Fruit fly (Drosophila melanogaster) whole organism, embryonic: Measurements from ENCODE around the gene CG7304.

Source experiments
- Atf3 ChIP-seq: fragments of 200-800 bp; sonication (Bioruptor generic); optimal IDR thresholded peaks from 3 replicates; lab custom pipeline; 2016; ENCODE audit warnings: missing biosample characterization, missing genetic modification characterization
- CG10267 ChIP-seq: fragments of 200-800 bp; sonication (Bioruptor generic); optimal IDR thresholded peaks from 2 replicates; lab custom pipeline; 2018; ENCODE audit warnings: missing biosample characterization, mild to moderate bottlenecking, missing genetic modification characterization, moderate library complexity
- CG10543 ChIP-seq: fragments of 200-800 bp; sonication (Bioruptor generic); optimal IDR thresholded peaks from 3 replicates; lab custom pipeline; 2017; ENCODE audit warnings: missing biosample characterization, mild to moderate bottlenecking, missing genetic modification characterization, moderate library complexity
- CG10959 ChIP-seq: fragments of 200-800 bp; sonication (Bioruptor generic); IDR thresholded peaks from 2 replicates; pipeline ENCODE4 v1.3.6; 2022; ENCODE audit warnings: missing biosample characterization, missing genetic modification characterization
- CG11093 ChIP-seq: fragments of 200-800 bp; sonication (Bioruptor generic); IDR thresholded peaks from 3 replicates; pipeline ENCODE4 v1.3.6; 2022; ENCODE audit warnings: missing biosample characterization, missing genetic modification characterization
- CG12071 ChIP-seq: fragments of 200-800 bp; sonication (Bioruptor generic); optimal IDR thresholded peaks from 3 replicates; lab custom pipeline; 2018; ENCODE audit warnings: missing biosample characterization, mild to moderate bottlenecking, missing genetic modification characterization
- CG12236 ChIP-seq: fragments of 200-800 bp; sonication (Bioruptor generic); optimal IDR thresholded peaks from 2 replicates; lab custom pipeline; 2016; ENCODE audit warnings: missing biosample characterization, missing genetic modification characterization
- CG13123 ChIP-seq: fragments of 200-800 bp; sonication (Bioruptor generic); optimal IDR thresholded peaks from 2 replicates; lab custom pipeline; 2016; ENCODE audit warnings: missing biosample characterization, missing genetic modification characterization
- CG1603 ChIP-seq: fragments of 200-800 bp; sonication (Bioruptor generic); optimal IDR thresholded peaks from 2 replicates; lab custom pipeline; 2019; ENCODE audit warnings: missing biosample characterization, mild to moderate bottlenecking, missing genetic modification characterization, moderate library complexity
- CG1832 ChIP-seq: fragments of 200-800 bp; sonication (Bioruptor generic); optimal IDR thresholded peaks from 2 replicates; lab custom pipeline; 2017; ENCODE audit warnings: missing biosample characterization, mild to moderate bottlenecking, missing genetic modification characterization, inconsistent platforms
- CG2199 ChIP-seq: fragments of 200-800 bp; sonication (Bioruptor generic); IDR thresholded peaks from 3 replicates; pipeline ENCODE4 v1.3.6; 2022; ENCODE audit warnings: missing biosample characterization, missing genetic modification characterization
- CG31224 ChIP-seq: fragments of 200-800 bp; sonication (Bioruptor generic); IDR thresholded peaks from 2 replicates; pipeline ENCODE4 v1.3.6; 2022; ENCODE audit warnings: missing biosample characterization, missing genetic modification characterization
- CG3163 ChIP-seq: fragments of 200-800 bp; sonication (Bioruptor generic); optimal IDR thresholded peaks from 3 replicates; lab custom pipeline; 2016; ENCODE audit warnings: missing biosample characterization, missing genetic modification characterization
- CG3838 ChIP-seq: fragments of 200-800 bp; sonication (Bioruptor generic); optimal IDR thresholded peaks from 3 replicates; lab custom pipeline; 2016; ENCODE audit warnings: missing biosample characterization, missing genetic modification characterization
- CG3995 ChIP-seq: fragments of 200-800 bp; sonication (Bioruptor generic); optimal IDR thresholded peaks from 3 replicates; lab custom pipeline; 2016; ENCODE audit warnings: missing biosample characterization, missing genetic modification characterization
- CG42726 ChIP-seq: fragments of 200-800 bp; sonication (Bioruptor generic); IDR thresholded peaks from 2 replicates; pipeline ENCODE4 v1.3.6; 2022; ENCODE audit warnings: missing biosample characterization, missing genetic modification characterization; ENCODE audit not compliant: partially characterized antibody
- CG6791 ChIP-seq: fragments of 200-800 bp; sonication (Bioruptor generic); IDR thresholded peaks from 3 replicates; pipeline ENCODE4 v1.3.6; 2022; ENCODE audit warnings: missing biosample characterization, missing genetic modification characterization; ENCODE audit not compliant: partially characterized antibody
- CG7357 ChIP-seq: fragments of 200-800 bp; sonication (Bioruptor generic); IDR thresholded peaks from 3 replicates; pipeline ENCODE4 v1.3.6; 2022; ENCODE audit warnings: missing biosample characterization, missing genetic modification characterization
- CG7556 ChIP-seq: fragments of 200-800 bp; sonication (Bioruptor generic); optimal IDR thresholded peaks from 2 replicates; lab custom pipeline; 2017; ENCODE audit warnings: missing biosample characterization, mild to moderate bottlenecking, missing genetic modification characterization
- CG9609 ChIP-seq: fragments of 200-800 bp; sonication (Bioruptor generic); optimal IDR thresholded peaks from 3 replicates; lab custom pipeline; 2016; ENCODE audit warnings: missing biosample characterization, missing genetic modification characterization
- D ChIP-seq, 2 experiments: fragments of 200-800 bp in 1 of 2; fragments of >200 bp in 1 of 2; sonication (Bioruptor generic) in 1 of 2; optimal IDR thresholded peaks; 2 replicates in 1 of 2; 3 replicates in 1 of 2; lab custom pipeline; 2017; ENCODE audit warnings: mild to moderate bottlenecking in 1 of 2, missing biosample characterization in 1 of 2, missing genetic modification characterization in 1 of 2, missing genetic modification reagents in 1 of 2
- Dbx ChIP-seq: fragments of 200-800 bp; sonication (Bioruptor generic); IDR thresholded peaks from 3 replicates; pipeline ENCODE4 v1.3.6; 2022; ENCODE audit warnings: missing biosample characterization, missing genetic modification characterization
- Deaf1 ChIP-seq: fragments of 200-800 bp; optimal IDR thresholded peaks from 3 replicates; lab custom pipeline; 2019; ENCODE audit warnings: missing biosample characterization, mild to moderate bottlenecking, missing genetic modification characterization, moderate library complexity
- E2f1 ChIP-seq: fragments of 200-800 bp; sonication (Bioruptor generic); IDR thresholded peaks from 2 replicates; pipeline ENCODE4 v1.3.6; 2022; ENCODE audit warnings: missing biosample characterization, missing genetic modification characterization
- Fer2 ChIP-seq: fragments of 200-800 bp; sonication (Bioruptor generic); optimal IDR thresholded peaks from 2 replicates; lab custom pipeline; 2018; ENCODE audit warnings: missing biosample characterization, mild to moderate bottlenecking, missing genetic modification characterization, moderate library complexity
- Hmr ChIP-seq: fragments of 200-800 bp; sonication (Bioruptor generic); optimal IDR thresholded peaks from 3 replicates; lab custom pipeline; 2017; ENCODE audit warnings: mild to moderate bottlenecking, missing biosample characterization, missing genetic modification reagents, missing genetic modification characterization
- Med ChIP-seq: fragments of 200-800 bp; sonication (Bioruptor generic); peaks from one replicate; lab custom pipeline; 2016; ENCODE audit warnings: missing biosample characterization, missing genetic modification characterization, mild to moderate bottlenecking, inconsistent platforms, moderate library complexity
- Myb ChIP-seq: fragments of 200-800 bp; sonication (Bioruptor generic); optimal IDR thresholded peaks from 2 replicates; lab custom pipeline; 2016; ENCODE audit warnings: missing biosample characterization, missing genetic modification characterization
- NK7.1 ChIP-seq: fragments of 200-800 bp; sonication (Bioruptor generic); optimal IDR thresholded peaks from 3 replicates; lab custom pipeline; 2016; ENCODE audit warnings: missing biosample characterization, missing genetic modification characterization
- Rx ChIP-seq: fragments of 200-800 bp; sonication (Bioruptor generic); IDR thresholded peaks from 2 replicates; pipeline ENCODE4 v1.3.6; 2022; ENCODE audit warnings: missing biosample characterization, missing genetic modification characterization
- bab2 ChIP-seq: fragments of 200-800 bp; sonication (Bioruptor generic); optimal IDR thresholded peaks from 2 replicates; lab custom pipeline; 2016; ENCODE audit warnings: missing biosample characterization, missing genetic modification characterization
- bcd ChIP-seq: fragments of 200-800 bp; sonication (Bioruptor generic); optimal IDR thresholded peaks from 2 replicates; lab custom pipeline; 2017; ENCODE audit warnings: missing biosample characterization, mild to moderate bottlenecking, missing genetic modification characterization
- croc ChIP-seq: fragments of 200-800 bp; sonication (Bioruptor generic); conservative IDR thresholded peaks from 3 replicates; pipeline ENCODE4 v1.3.6; 2022; ENCODE audit warnings: missing biosample characterization, missing genetic modification characterization
- eve ChIP-seq, 2 experiments: fragments of >200 bp; optimal IDR thresholded peaks; 2 replicates each; lab custom pipeline; 2017; ENCODE audit warnings: missing biosample characterization in 2 of 2, missing genetic modification characterization in 2 of 2
- fd96Cb ChIP-seq: fragments of 200-800 bp; sonication (Bioruptor generic); optimal IDR thresholded peaks from 2 replicates; lab custom pipeline; 2018; ENCODE audit warnings: missing biosample characterization, mild to moderate bottlenecking, missing genetic modification characterization, moderate library complexity
- gt ChIP-seq: fragments of 200-800 bp; sonication (Bioruptor generic); IDR thresholded peaks from 2 replicates; pipeline ENCODE4 v1.3.6; 2022; ENCODE audit warnings: missing biosample characterization, missing genetic modification characterization
- kah ChIP-seq: fragments of 200-800 bp; sonication (Bioruptor generic); optimal IDR thresholded peaks from 2 replicates; lab custom pipeline; 2018; ENCODE audit warnings: missing biosample characterization, mild to moderate bottlenecking, missing genetic modification characterization
- kni ChIP-seq: fragments of 200-800 bp; sonication (Bioruptor generic); optimal IDR thresholded peaks from 3 replicates; lab custom pipeline; 2017; ENCODE audit warnings: mild to moderate bottlenecking, missing biosample characterization, missing genetic modification reagents, missing genetic modification characterization
- lab ChIP-seq: fragments of 200-800 bp; sonication (Bioruptor generic); optimal IDR thresholded peaks from 3 replicates; lab custom pipeline; 2017; ENCODE audit warnings: missing biosample characterization, missing genetic modification characterization, mild to moderate bottlenecking, moderate library complexity, missing genetic modification reagents
- lilli ChIP-seq: fragments of 200-800 bp; sonication (Bioruptor generic); optimal IDR thresholded peaks from 3 replicates; lab custom pipeline; 2016; ENCODE audit warnings: missing biosample characterization, missing genetic modification characterization
- lola ChIP-seq, 3 experiments: fragments of >200 bp in 2 of 3; fragments of 200-800 bp in 1 of 3; sonication (Bioruptor generic) in 1 of 3; optimal IDR thresholded peaks; 2 replicates each; lab custom pipeline; 2017 to 2019; ENCODE audit warnings: missing biosample characterization in 3 of 3, missing genetic modification characterization in 3 of 3, mild to moderate bottlenecking in 1 of 3, moderate library complexity in 1 of 3
- pb ChIP-seq: fragments of 200-800 bp; sonication (Bioruptor generic); optimal IDR thresholded peaks from 3 replicates; lab custom pipeline; 2016; ENCODE audit warnings: missing biosample characterization, missing genetic modification characterization
- salm ChIP-seq: fragments of 200-800 bp; sonication (Bioruptor generic); optimal IDR thresholded peaks from 2 replicates; lab custom pipeline; 2018; ENCODE audit warnings: missing biosample characterization, mild to moderate bottlenecking, missing genetic modification characterization
- sens ChIP-seq: fragments of 200-800 bp; sonication (Bioruptor generic); peaks from one replicate; lab custom pipeline; 2016; ENCODE audit warnings: missing biosample characterization, missing genetic modification characterization
- sr ChIP-seq: fragments of 200-800 bp; sonication (Bioruptor generic); IDR thresholded peaks from 3 replicates; pipeline ENCODE4 v1.3.6; 2022; ENCODE audit warnings: missing biosample characterization, missing genetic modification characterization
- tap ChIP-seq: fragments of 200-800 bp; optimal IDR thresholded peaks from 3 replicates; lab custom pipeline; 2019; ENCODE audit warnings: missing biosample characterization, mild to moderate bottlenecking, missing genetic modification characterization, moderate library complexity
- unpg ChIP-seq: fragments of 200-800 bp; sonication (Bioruptor generic); optimal IDR thresholded peaks from 3 replicates; lab custom pipeline; 2018; ENCODE audit warnings: missing biosample characterization, mild to moderate bottlenecking, missing genetic modification characterization, moderate library complexity

Gene CG7304

DNA sequence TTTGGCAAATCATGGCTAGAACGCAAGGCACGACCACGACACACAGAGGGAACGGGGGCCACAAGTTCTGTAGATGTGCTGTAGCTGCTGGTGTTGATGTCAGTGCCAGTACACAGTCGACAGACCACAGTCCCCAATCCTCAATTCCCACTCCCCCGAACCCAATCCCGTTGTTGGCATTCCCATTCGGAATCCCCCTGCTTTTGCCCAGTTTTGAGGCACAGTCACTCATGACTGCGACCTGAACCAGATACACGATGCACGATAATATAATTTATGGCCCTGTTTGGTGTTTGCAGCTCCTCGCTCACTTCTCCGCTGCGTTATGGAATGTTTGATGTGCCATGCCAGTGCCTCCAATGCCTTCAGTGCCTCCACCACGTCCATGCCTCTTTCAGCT, 41.4 kb downstream of the CG7304 start (continued):
- peak; percentile 23 for TF ChIP-seq kni (GFP tag; lab: Kevin White, UChicago)
- TF ChIP-seq Dbx (GFP tag; lab: Robert Waterston, UW): 0 out of 3 replicates have a peak, but pooled peaks have one; percentile 17
- no peak for TF ChIP-seq CG10543 (GFP tag; lab: Kevin White, UChicago)
- TF ChIP-seq CG13123 (GFP tag; lab: Kevin White, UChicago): no peak
- TF ChIP-seq CG10959 (GFP tag; lab: Robert Waterston, UW): no peak
- 0 out of 3 replicates have a peak, but pooled peaks have one; percentile 65 for TF ChIP-seq CG2199 (GFP tag; lab: Robert Waterston, UW)
- no peak for TF ChIP-seq fd96Cb
- TF ChIP-seq Atf3 (GFP tag; lab: Kevin White, UChicago): no peak
- TF ChIP-seq, all 482 proteins: peak for 11

- TF ChIP-seq sr (GFP tag; lab: Robert Waterston, UW) (0 out of 3 replicates have a peak, but pooled peaks have one; percentile 4), CG10267 (tag; lab: Kevin White, UChicago) (no peak), kah (GFP tag; lab: Kevin White, UChicago) (peak; percentile 48), kni (GFP tag; lab: Kevin White, UChicago) (no peak), eve (GFP tag; optimal IDR thresholded peaks at IDR 0.05; lab: Kevin White, UChicago) (peak in 1 of 2 experiments; percentile 52), sens (GFP tag; lab: Kevin White, UChicago) (peak; percentile 69)
Observed at dm6 chr3L:15726799-15727198, 47.3 kb downstream of the CG7304 start.

DNA sequence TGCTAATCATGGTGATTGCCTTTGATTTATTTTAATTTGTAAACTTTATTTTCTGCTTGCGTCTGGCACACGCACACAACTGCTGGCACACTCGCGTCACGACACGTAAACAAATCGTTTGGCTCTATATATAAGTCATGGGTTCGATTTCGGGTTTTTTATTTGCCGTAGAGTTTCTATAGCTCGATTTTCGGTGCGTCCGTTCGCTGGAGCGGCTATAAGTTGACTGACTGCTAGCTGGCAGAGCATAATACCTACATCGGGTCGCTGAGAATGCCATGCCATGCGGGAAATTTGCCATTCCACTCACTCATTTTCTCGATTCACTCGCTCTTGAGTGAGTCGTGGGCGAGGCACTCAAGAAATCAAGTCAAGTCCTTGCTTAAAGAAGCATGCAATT, 48.7 kb downstream of the CG7304 start, which contains the start of gene comm:
TSS of gene comm (minus strand) at position 236 of the 400 bp plus-strand sequence.
- TF ChIP-seq CG3163 (GFP tag; lab: Kevin White, UChicago): no peak
- peak; percentile 81 for TF ChIP-seq Deaf1 (tag; lab: Kevin White, UChicago)
- TF ChIP-seq tap (tag; lab: Kevin White, UChicago): no peak
- no peak for TF ChIP-seq gt
- TF ChIP-seq Fer2 (tag; lab: Kevin White, UChicago): no peak
- TF ChIP-seq E2f1 (GFP tag; lab: Robert Waterston, UW): no peak
- no peak for TF ChIP-seq CG3995 (GFP tag; lab: Kevin White, UChicago)
- TF ChIP-seq kah (GFP tag; lab: Kevin White, UChicago): peak; percentile 45
- no peak for TF ChIP-seq lola (GFP tag; optimal IDR thresholded peaks at IDR 0.05; lab: Kevin White, UChicago)
- TF ChIP-seq CG7357: no peak
- peak; percentile 28 for TF ChIP-seq Hmr (GFP tag; lab: Kevin White, UChicago)
- TF ChIP-seq CG9609 (GFP tag; lab: Kevin White, UChicago): no peak
- peak; percentile 27 for TF ChIP-seq unpg (GFP tag; lab: Kevin White, UChicago)
- TF ChIP-seq CG1832 (GFP tag; lab: Kevin White, UChicago): no peak
- TF ChIP-seq lab (GFP tag; lab: Kevin White, UChicago): peak; percentile 42
- TF ChIP-seq CG7556: no peak
- no peak for TF ChIP-seq Rx (GFP tag; lab: Robert Waterston, UW)
- TF ChIP-seq CG1603 (tag; lab: Kevin White, UChicago): peak; percentile 27
- no peak for TF ChIP-seq D (optimal IDR thresholded peaks at IDR 0.05; lab: Kevin White, UChicago)
- TF ChIP-seq D (GFP tag; optimal IDR thresholded peaks at IDR 0.05; lab: Kevin White, UChicago): no peak
- no peak for TF ChIP-seq Myb (GFP tag; lab: Kevin White, UChicago)
- no peak for TF ChIP-seq pb (GFP tag; lab: Kevin White, UChicago)
- no peak for TF ChIP-seq bab2
- TF ChIP-seq CG11093 (GFP tag; lab: Robert Waterston, UW): no peak
- peak; percentile 12 for TF ChIP-seq lilli
- TF ChIP-seq CG3838: no peak
- TF ChIP-seq CG42726 (GFP tag; lab: Robert Waterston, UW): peak; percentile 84
- no peak for TF ChIP-seq CG31224 (GFP tag; lab: Robert Waterston, UW)
- peak; percentile 31 for TF ChIP-seq bcd
- peak; percentile 86 for TF ChIP-seq Med (GFP tag; lab: Kevin White, UChicago)
- peak; percentile 41 for TF ChIP-seq salm
- TF ChIP-seq CG12071 (GFP tag; lab: Kevin White, UChicago): peak; percentile 57
- no peak for TF ChIP-seq croc (GFP tag; lab: Robert Waterston, UW)
- peak; percentile 72; the same call in 2 of the 3 replicates for TF ChIP-seq CG6791 (GFP tag; lab: Robert Waterston, UW)
- TF ChIP-seq NK7.1: no peak
- TF ChIP-seq CG12236 (GFP tag; lab: Kevin White, UChicago): no peak
